Worm (Caenorhabditis elegans) whole organism, L4 larva: Measurements from ENCODE around the gene Y102A11A.9.

Experiments used
- F26F4.8 ChIP-seq: fragments of 200-800 bp; sonication (Bioruptor generic); conservative IDR thresholded peaks from 2 replicates; pipeline ENCODE4 v1.3.6; 2022; ENCODE audit warnings: missing genetic modification characterization, missing compliant biosample characterization
- Y75B8A.6 ChIP-seq: fragments of 200-800 bp; sonication (Bioruptor generic); IDR thresholded peaks from 2 replicates; pipeline ENCODE4 v1.3.6; 2022; ENCODE audit warnings: missing genetic modification reagents, missing genetic modification characterization, missing compliant biosample characterization
- aha-1 ChIP-seq: fragments of 150-350 bp; peaks from one replicate; lab custom pipeline; 2014; ENCODE audit warnings: missing biosample characterization, missing genetic modification characterization
- attf-4 ChIP-seq: sonication (generic microtip); optimal IDR thresholded peaks from 3 replicates; lab custom pipeline; 2017; ENCODE audit warnings: missing biosample characterization, missing genetic modification characterization
- ceh-20 ChIP-seq: fragments of 200-800 bp; sonication (Bioruptor generic); IDR thresholded peaks from 2 replicates; pipeline ENCODE4 v1.3.6; 2022; ENCODE audit warnings: missing genetic modification reagents, missing genetic modification characterization, missing compliant biosample characterization
- ctbp-1 ChIP-seq: fragments of 200-800 bp; sonication (Bioruptor generic); IDR thresholded peaks from 2 replicates; pipeline ENCODE4 v1.3.6; 2022; ENCODE audit warnings: missing genetic modification reagents, missing genetic modification characterization, missing compliant biosample characterization
- daf-12 ChIP-seq: fragments of 150-350 bp; optimal IDR thresholded peaks from 2 replicates; lab custom pipeline; 2014; ENCODE audit warnings: missing biosample characterization, missing genetic modification reagents, missing genetic modification characterization
- daf-16 ChIP-seq, 3 experiments: sonication (generic microtip); optimal IDR thresholded peaks; 2 replicates each; lab custom pipeline; 2016 to 2017; ENCODE audit warnings: missing genetic modification characterization in 3 of 3, missing genetic modification reagents in 3 of 3, mild to moderate bottlenecking in 2 of 3, missing compliant biosample characterization in 2 of 3, missing biosample characterization in 1 of 3, moderate library complexity in 1 of 3
- dmd-6 ChIP-seq: fragments of 200-800 bp; sonication (Bioruptor generic); IDR thresholded peaks from 2 replicates; pipeline ENCODE4 v1.3.6; 2022; ENCODE audit warnings: missing genetic modification reagents, missing genetic modification characterization, missing compliant biosample characterization
- duxl-1 ChIP-seq: sonication (generic microtip); optimal IDR thresholded peaks from 2 replicates; lab custom pipeline; 2016; ENCODE audit warnings: mild to moderate bottlenecking, missing genetic modification characterization, moderate library complexity, missing compliant biosample characterization; ENCODE audit not compliant: poor library complexity
- egl-27 ChIP-seq: sonication (generic microtip); optimal IDR thresholded peaks from 3 replicates; lab custom pipeline; 2017; ENCODE audit warnings: missing biosample characterization, missing genetic modification reagents, missing genetic modification characterization
- egl-43 ChIP-seq: fragments of 200-800 bp; sonication (Bioruptor generic); IDR thresholded peaks from 2 replicates; pipeline ENCODE4 v1.3.6; 2022; ENCODE audit warnings: missing genetic modification reagents, missing genetic modification characterization, missing compliant biosample characterization
- hif-1 ChIP-seq, 2 experiments: sonication (generic microtip); optimal IDR thresholded peaks; 2 replicates each; lab custom pipeline; 2016 to 2017; ENCODE audit warnings: missing compliant biosample characterization in 2 of 2, missing genetic modification characterization in 2 of 2, missing genetic modification reagents in 2 of 2, missing genotype in 2 of 2, mild to moderate bottlenecking in 1 of 2
- hlh-11 ChIP-seq: fragments of 200-800 bp; sonication (Bioruptor generic); optimal IDR thresholded peaks from 2 replicates; lab custom pipeline; 2018; ENCODE audit warnings: mild to moderate bottlenecking, missing genetic modification characterization, missing compliant biosample characterization
- hlh-30 ChIP-seq: sonication (generic microtip); optimal IDR thresholded peaks from 2 replicates; lab custom pipeline; 2017; ENCODE audit warnings: antibody characterized with exemption, mild to moderate bottlenecking, missing genetic modification characterization, missing compliant biosample characterization; ENCODE audit not compliant: insufficient read depth
- lim-7 ChIP-seq: fragments of 200-800 bp; sonication (Bioruptor generic); IDR thresholded peaks from 2 replicates; pipeline ENCODE4 v1.3.6; 2022; ENCODE audit warnings: missing genetic modification characterization, missing compliant biosample characterization
- lin-29 ChIP-seq: fragments of 200-800 bp; sonication (Bioruptor generic); IDR thresholded peaks from 2 replicates; pipeline ENCODE4 v1.3.6; 2022; ENCODE audit warnings: missing genetic modification reagents, missing genetic modification characterization, missing compliant biosample characterization
- lin-39 ChIP-seq: fragments of 150-350 bp; optimal IDR thresholded peaks from 2 replicates; lab custom pipeline; 2014; ENCODE audit warnings: missing biosample characterization, missing genetic modification reagents, missing genetic modification characterization
- lir-3 ChIP-seq: sonication (generic microtip); optimal IDR thresholded peaks from 2 replicates; lab custom pipeline; 2016; ENCODE audit warnings: mild to moderate bottlenecking, missing genetic modification characterization, missing compliant biosample characterization
- lsy-2 ChIP-seq, 2 experiments: fragments of 150-350 bp in 1 of 2; sonication (generic microtip) in 1 of 2; optimal IDR thresholded peaks; 2 replicates each; lab custom pipeline; 2014 to 2017; ENCODE audit warnings: missing biosample characterization in 2 of 2, missing genetic modification characterization in 2 of 2
- mdl-1 ChIP-seq, 2 experiments: fragments of 150-350 bp in 1 of 2; sonication (generic microtip) in 1 of 2; optimal IDR thresholded peaks; 2 replicates each; lab custom pipeline; 2014 to 2017; ENCODE audit warnings: missing biosample characterization in 2 of 2, missing genetic modification characterization in 2 of 2
- mep-1 ChIP-seq: fragments of 150-350 bp; sonication (generic microtip); optimal IDR thresholded peaks from 3 replicates; lab custom pipeline; 2014; ENCODE audit warnings: missing biosample characterization, missing genetic modification characterization
- mes-2 ChIP-seq: sonication (generic microtip); optimal IDR thresholded peaks from 2 replicates; lab custom pipeline; 2016; ENCODE audit warnings: missing genotype, mild to moderate bottlenecking, missing genetic modification characterization, missing compliant biosample characterization; ENCODE audit not compliant: poor library complexity, severe bottlenecking
- nhr-10 ChIP-seq: fragments of 150-350 bp; optimal IDR thresholded peaks from 2 replicates; lab custom pipeline; 2014; ENCODE audit warnings: missing biosample characterization, missing genetic modification characterization
- nhr-102 ChIP-seq: sonication (generic microtip); optimal IDR thresholded peaks from 2 replicates; lab custom pipeline; 2016; ENCODE audit warnings: mild to moderate bottlenecking, missing genetic modification characterization, moderate library complexity, missing compliant biosample characterization
- nhr-11 ChIP-seq: fragments of 150-350 bp; optimal IDR thresholded peaks from 2 replicates; lab custom pipeline; 2014; ENCODE audit warnings: missing biosample characterization, missing genetic modification characterization
- nhr-28 ChIP-seq: fragments of 150-350 bp; optimal IDR thresholded peaks from 2 replicates; lab custom pipeline; 2014; ENCODE audit warnings: missing biosample characterization, missing genetic modification characterization
- nhr-42 ChIP-seq: fragments of 200-800 bp; sonication (Bioruptor generic); IDR thresholded peaks from 2 replicates; pipeline ENCODE4 v1.3.6; 2022; ENCODE audit warnings: missing genetic modification characterization, missing compliant biosample characterization
- nhr-48 ChIP-seq: sonication (generic microtip); optimal IDR thresholded peaks from 2 replicates; lab custom pipeline; 2016; ENCODE audit warnings: mild to moderate bottlenecking, missing genetic modification characterization, missing compliant biosample characterization
- nhr-77 ChIP-seq: fragments of 150-350 bp; optimal IDR thresholded peaks from 2 replicates; lab custom pipeline; 2014; ENCODE audit warnings: missing biosample characterization, missing genetic modification characterization
- pha-4 ChIP-seq, 2 experiments: fragments of 150-350 bp in 1 of 2; fragments of 200-800 bp in 1 of 2; sonication (Bioruptor generic) in 1 of 2; IDR thresholded peaks in 1 of 2; optimal IDR thresholded peaks in 1 of 2; 2 replicates each; pipeline versions ENCODE4 v1.3.6 to Lab custom; 2014 to 2022; ENCODE audit warnings: missing genetic modification characterization in 2 of 2, missing genetic modification reagents in 2 of 2, missing biosample characterization in 1 of 2, missing compliant biosample characterization in 1 of 2
- php-3 ChIP-seq: fragments of 200-800 bp; sonication (Bioruptor generic); IDR thresholded peaks from 2 replicates; pipeline ENCODE4 v1.3.6; 2022; ENCODE audit warnings: missing genetic modification reagents, missing genetic modification characterization, missing compliant biosample characterization
- rbr-2 ChIP-seq: sonication (generic microtip); optimal IDR thresholded peaks from 2 replicates; lab custom pipeline; 2016; ENCODE audit warnings: missing genotype, missing genetic modification characterization, missing compliant biosample characterization
- saeg-2 ChIP-seq: fragments of 200-800 bp; sonication (Bioruptor generic); IDR thresholded peaks from 2 replicates; pipeline ENCODE4 v1.3.6; 2022; ENCODE audit warnings: missing genetic modification reagents, missing genetic modification characterization, missing compliant biosample characterization
- skn-1 ChIP-seq: fragments of 150-350 bp; optimal IDR thresholded peaks from 2 replicates; lab custom pipeline; 2014; ENCODE audit warnings: missing biosample characterization, missing genetic modification characterization
- snpc-1.2 ChIP-seq: fragments of 200-800 bp; sonication (Bioruptor generic); IDR thresholded peaks from 2 replicates; pipeline ENCODE4 v1.3.6; 2022; ENCODE audit warnings: missing genetic modification reagents, missing genetic modification characterization, missing compliant biosample characterization
- tra-1 ChIP-seq: fragments of 200-800 bp; sonication (Bioruptor generic); IDR thresholded peaks from 2 replicates; pipeline ENCODE4 v1.3.6; 2022; ENCODE audit warnings: missing genetic modification reagents, missing genetic modification characterization, missing compliant biosample characterization
- unc-62 ChIP-seq, 3 experiments: fragments of 150-350 bp in 1 of 3; sonication (generic microtip); optimal IDR thresholded peaks in 2 of 3; peaks in 1 of 3; 1 replicate in 1 of 3; 2 replicates in 2 of 3; lab custom pipeline; 2014 to 2017; ENCODE audit warnings: missing biosample characterization in 3 of 3, missing genetic modification characterization in 3 of 3, missing genetic modification reagents in 3 of 3, missing genotype in 1 of 3
- zfp-3 ChIP-seq: fragments of 200-800 bp; sonication (Bioruptor generic); conservative IDR thresholded peaks from 2 replicates; pipeline ENCODE4 v1.3.6; 2022; ENCODE audit warnings: missing genetic modification reagents, missing genetic modification characterization, missing compliant biosample characterization
- zip-2 ChIP-seq: fragments of 150-350 bp; optimal IDR thresholded peaks from 2 replicates; lab custom pipeline; 2014; ENCODE audit warnings: missing biosample characterization, missing genetic modification characterization

Y102A11A.9 gene

ce11 chrX:1997934-1998333 is 15.0 kb upstream of the Y102A11A.9 start, which contains the start of gene Y40A1A.3:
Gene Y40A1A.3 (minus strand): TSS chrX:1998034.
- TF ChIP-seq ceh-20 (GFP tag; lab: Robert Waterston, UW) (no peak), lin-39 (tag; lab: Kevin White, UChicago) (no peak), zip-2 (tag; lab: Kevin White, UChicago) (no peak), nhr-48 (no peak), daf-12 (no peak), hif-1 (tag; optimal IDR thresholded peaks at IDR 0.05; lab: Kevin White, UChicago) (no peak), duxl-1 (no peak), rbr-2 (tag; lab: Kevin White, UChicago) (no peak), nhr-42 (GFP tag; lab: Robert Waterston, UW) (no peak), tra-1 (GFP tag; lab: Robert Waterston, UW) (no peak), ctbp-1 (GFP tag; lab: Robert Waterston, UW) (no peak), attf-4 (tag; lab: Kevin White, UChicago) (no peak), lin-29 (GFP tag; lab: Robert Waterston, UW) (no peak), egl-27 (no peak), nhr-102 (no peak), mdl-1 (tag; optimal IDR thresholded peaks at IDR 0.05; lab: Kevin White, UChicago) (no peak)
- TF ChIP-seq, all 104 proteins: peak for 0

ce11 chrX:1998825-1999224 is 14.1 kb upstream of the Y102A11A.9 start:
- peak; percentile 71 for TF ChIP-seq snpc-1.2
- TF ChIP-seq egl-43 (GFP tag; lab: Robert Waterston, UW): peak; percentile 63; the same call in 1 of the 2 replicates
- TF ChIP-seq unc-62 (GFP tag; optimal IDR thresholded peaks at IDR 0.05 in 1 of 2; lab: Kevin White, UChicago): peak in 1 of 2 experiments; percentile 65
- TF ChIP-seq unc-62 (tag; optimal IDR thresholded peaks at IDR 0.05; lab: Kevin White, UChicago): no peak
- peak; percentile 35 for TF ChIP-seq aha-1 (tag; lab: Kevin White, UChicago)
- peak; percentile 33; the same call in 1 of the 2 replicates for TF ChIP-seq lim-7 (GFP tag; lab: Robert Waterston, UW)
- TF ChIP-seq lin-29 (GFP tag; lab: Robert Waterston, UW): no peak

- TF ChIP-seq unc-62 (GFP tag; optimal IDR thresholded peaks at IDR 0.05 in 1 of 2; lab: Kevin White, UChicago) (peak in 1 of 2 experiments; percentile 78), unc-62 (tag; optimal IDR thresholded peaks at IDR 0.05; lab: Kevin White, UChicago) (no peak), duxl-1 (peak; percentile 91), skn-1 (tag; lab: Kevin White, UChicago) (no peak), aha-1 (tag; lab: Kevin White, UChicago) (peak; percentile 72)
Observed at ce11 chrX:2000517-2000916, 12.4 kb upstream of the Y102A11A.9 start.

ce11 chrX:2013912-2014311 is 961 bp downstream of the Y102A11A.9 start:
- TF ChIP-seq nhr-11 (tag; lab: Kevin White, UChicago): peak; percentile 1
- TF ChIP-seq F26F4.8 (GFP tag; lab: Robert Waterston, UW): no peak

- TF ChIP-seq mdl-1 (tag; optimal IDR thresholded peaks at IDR 0.05; lab: Kevin White, UChicago) (no peak), nhr-10 (tag; lab: Kevin White, UChicago) (no peak), nhr-77 (tag; lab: Kevin White, UChicago) (peak; percentile 41), pha-4 (GFP tag; IDR thresholded peaks at IDR 0.05; lab: Robert Waterston, UW) (no peak), pha-4 (tag; optimal IDR thresholded peaks at IDR 0.05; lab: Kevin White, UChicago) (no peak), unc-62 (GFP tag; optimal IDR thresholded peaks at IDR 0.05 in 1 of 2; lab: Kevin White, UChicago) (peak in 1 of 2 experiments; percentile 89), unc-62 (tag; optimal IDR thresholded peaks at IDR 0.05; lab: Kevin White, UChicago) (no peak), mes-2 (tag; lab: Kevin White, UChicago) (peak; percentile 20), aha-1 (tag; lab: Kevin White, UChicago) (peak; percentile 86), hif-1 (tag; optimal IDR thresholded peaks at IDR 0.05; lab: Kevin White, UChicago) (peak in 1 of 2 experiments; percentile 17), daf-16 (GFP tag; optimal IDR thresholded peaks at IDR 0.05; lab: Kevin White, UChicago) (peak in 1 of 2 experiments; percentile 43), daf-16 (tag; optimal IDR thresholded peaks at IDR 0.05; lab: Kevin White, UChicago) (peak; percentile 51), hlh-30 (tag; lab: Kevin White, UChicago) (peak; percentile 24), mep-1 (tag; lab: Kevin White, UChicago) (peak; percentile 24), lsy-2 (tag; optimal IDR thresholded peaks at IDR 0.05; lab: Kevin White, UChicago) (peak in 1 of 2 experiments; percentile 18), dmd-6 (GFP tag; lab: Robert Waterston, UW) (peak; percentile 87), nhr-28 (peak; percentile 80), saeg-2 (GFP tag; lab: Robert Waterston, UW) (no peak), skn-1 (tag; lab: Kevin White, UChicago) (no peak), lir-3 (no peak), zfp-3 (no peak), Y75B8A.6 (GFP tag; lab: Robert Waterston, UW) (no peak), php-3 (GFP tag; lab: Robert Waterston, UW) (peak; percentile 76), nhr-48 (peak; percentile 50), hlh-11 (peak; percentile 77)
Observed at ce11 chrX:2014521-2014920, 1.6 kb downstream of the Y102A11A.9 start.
